Fruit fly (Drosophila melanogaster) whole organism, prepupa: ENCODE results near the gene brat.

Experiments used
- CG3919 ChIP-seq: fragments of 200-800 bp; sonication (Bioruptor generic); optimal IDR thresholded peaks from 3 replicates; lab custom pipeline; 2016; ENCODE audit warnings: missing biosample characterization, missing genetic modification characterization
- CG6792 ChIP-seq: fragments of 200-800 bp; sonication (Bioruptor generic); optimal IDR thresholded peaks from 3 replicates; lab custom pipeline; 2016; ENCODE audit warnings: missing biosample characterization, missing genetic modification characterization
- CG6854 ChIP-seq: fragments of 200-800 bp; sonication (Bioruptor generic); optimal IDR thresholded peaks from 2 replicates; lab custom pipeline; 2017; ENCODE audit warnings: missing biosample characterization, mild to moderate bottlenecking, missing genetic modification characterization
- achi ChIP-seq: fragments of 200-800 bp; sonication (Bioruptor generic); optimal IDR thresholded peaks from 3 replicates; lab custom pipeline; 2016; ENCODE audit warnings: missing biosample characterization, missing genetic modification characterization
- pdm3 ChIP-seq: fragments of 200-800 bp; sonication (Bioruptor generic); optimal IDR thresholded peaks from 3 replicates; lab custom pipeline; 2016; ENCODE audit warnings: missing biosample characterization, missing genetic modification characterization

DNA sequence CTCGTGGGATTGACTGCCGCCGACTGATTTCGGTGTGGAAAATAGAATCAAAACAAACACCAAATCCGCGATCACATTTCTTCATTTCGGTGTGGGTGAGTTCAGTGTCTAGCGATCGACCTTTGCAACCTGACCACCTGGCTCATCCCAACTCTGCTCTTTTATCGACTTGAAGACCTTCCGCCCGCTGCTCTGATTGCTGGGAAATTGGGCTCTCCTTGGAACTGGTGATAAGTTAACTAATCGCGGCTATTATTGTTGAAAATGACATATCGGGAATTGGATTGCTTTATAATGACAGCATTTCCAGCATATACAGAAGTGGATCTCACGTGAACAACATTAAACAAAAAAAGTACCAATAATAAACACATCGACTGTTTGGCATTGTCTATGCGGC is 36.2 kb upstream of the brat start:
- no peak for TF ChIP-seq CG6854
- no peak for TF ChIP-seq pdm3
- no peak for TF ChIP-seq achi (GFP tag; lab: Kevin White, UChicago)
- TF ChIP-seq CG6792 (GFP tag; lab: Kevin White, UChicago) = no peak
- TF ChIP-seq CG3919 = no peak
